Fruit fly (Drosophila melanogaster) whole organism, embryonic: ENCODE data around the gene CAHbeta.

Experiments
- Atf3 ChIP-seq: fragments of 200-800 bp; sonication (Bioruptor generic); optimal IDR thresholded peaks from 3 replicates; lab custom pipeline; 2016; ENCODE audit warnings: missing biosample characterization, missing genetic modification characterization
- Awh ChIP-seq: fragments of 200-800 bp; sonication (Bioruptor generic); IDR thresholded peaks from 2 replicates; pipeline ENCODE4, ENCODE4 v1.3.6; 2022; ENCODE audit warnings: missing biosample characterization, missing genetic modification characterization
- BEAF-32 ChIP-seq: fragments of 200-800 bp; sonication (Bioruptor generic); optimal IDR thresholded peaks from 3 replicates; lab custom pipeline; 2017; ENCODE audit warnings: missing biosample characterization, missing genetic modification characterization, mild to moderate bottlenecking, moderate library complexity, missing genetic modification reagents
- Bgb ChIP-seq: fragments of 200-800 bp; sonication (Bioruptor generic); IDR thresholded peaks from 2 replicates; pipeline ENCODE4 v1.3.6; 2022; ENCODE audit warnings: missing biosample characterization, missing genetic modification characterization; ENCODE audit not compliant: partially characterized antibody
- C15 ChIP-seq: fragments of 200-800 bp; sonication (Bioruptor generic); IDR thresholded peaks from 3 replicates; pipeline ENCODE4 v1.3.6; 2022; ENCODE audit warnings: missing biosample characterization, missing genetic modification characterization
- CG10209 ChIP-seq: fragments of 200-800 bp; sonication (Bioruptor generic); optimal IDR thresholded peaks from 3 replicates; lab custom pipeline; 2017; ENCODE audit warnings: missing biosample characterization, mild to moderate bottlenecking, missing genetic modification characterization, missing genetic modification reagents
- CG10274 ChIP-seq: fragments of 200-800 bp; sonication (Bioruptor generic); optimal IDR thresholded peaks from 3 replicates; lab custom pipeline; 2017; ENCODE audit warnings: missing biosample characterization, mild to moderate bottlenecking, missing genetic modification characterization
- CG10431 ChIP-seq: fragments of 200-800 bp; sonication (Bioruptor generic); optimal IDR thresholded peaks from 3 replicates; lab custom pipeline; 2018; ENCODE audit warnings: missing biosample characterization, mild to moderate bottlenecking, missing genetic modification characterization
- CG11560 ChIP-seq: fragments of 200-800 bp; sonication (Bioruptor generic); IDR thresholded peaks from 3 replicates; pipeline ENCODE4 v1.3.6; 2022; ENCODE audit warnings: missing biosample characterization, missing genetic modification characterization
- CG15011 ChIP-seq: fragments of 200-800 bp; sonication (Bioruptor generic); optimal IDR thresholded peaks from 3 replicates; lab custom pipeline; 2018; ENCODE audit warnings: missing biosample characterization, mild to moderate bottlenecking, missing genetic modification characterization
- CG32532 ChIP-seq: fragments of 200-800 bp; sonication (Bioruptor generic); IDR thresholded peaks from 2 replicates; pipeline ENCODE4 v1.3.6; 2022; ENCODE audit warnings: missing biosample characterization, missing genetic modification characterization
- CG32767 ChIP-seq: fragments of 200-800 bp; sonication (Bioruptor generic); IDR thresholded peaks from 2 replicates; pipeline ENCODE4 v1.3.6; 2022; ENCODE audit warnings: missing biosample characterization, missing genetic modification characterization
- CG33213 ChIP-seq: fragments of 200-800 bp; sonication (Bioruptor generic); optimal IDR thresholded peaks from 3 replicates; lab custom pipeline; 2016; ENCODE audit warnings: missing biosample characterization, missing genetic modification characterization
- CG4282 ChIP-seq: fragments of 200-800 bp; sonication (Bioruptor generic); optimal IDR thresholded peaks from 2 replicates; lab custom pipeline; 2016; ENCODE audit warnings: missing biosample characterization, missing genetic modification characterization
- CG4730 ChIP-seq: fragments of 200-800 bp; sonication (Bioruptor generic); IDR thresholded peaks from 2 replicates; pipeline ENCODE4 v1.3.6; 2022; ENCODE audit warnings: missing biosample characterization, missing genetic modification characterization
- CG6765 ChIP-seq: fragments of 200-800 bp; sonication (Bioruptor generic); optimal IDR thresholded peaks from 3 replicates; lab custom pipeline; 2017; ENCODE audit warnings: missing biosample characterization, mild to moderate bottlenecking, missing genetic modification characterization
- CG6791 ChIP-seq: fragments of 200-800 bp; sonication (Bioruptor generic); IDR thresholded peaks from 3 replicates; pipeline ENCODE4 v1.3.6; 2022; ENCODE audit warnings: missing biosample characterization, missing genetic modification characterization; ENCODE audit not compliant: partially characterized antibody
- CG6854 ChIP-seq: fragments of 200-800 bp; sonication (Bioruptor generic); optimal IDR thresholded peaks from 3 replicates; lab custom pipeline; 2017; ENCODE audit warnings: missing biosample characterization, mild to moderate bottlenecking, missing genetic modification characterization
- CG7928 ChIP-seq: fragments of 200-800 bp; sonication (Bioruptor generic); optimal IDR thresholded peaks from 2 replicates; lab custom pipeline; 2017; ENCODE audit warnings: missing biosample characterization, mild to moderate bottlenecking, missing genetic modification characterization
- CG9932 ChIP-seq: fragments of 200-800 bp; sonication (Bioruptor generic); IDR thresholded peaks from 2 replicates; pipeline ENCODE4 v1.3.6; 2022; ENCODE audit warnings: missing biosample characterization, missing genetic modification characterization
- D19B ChIP-seq: fragments of 200-800 bp; sonication (Bioruptor generic); optimal IDR thresholded peaks from 2 replicates; lab custom pipeline; 2017; ENCODE audit warnings: missing biosample characterization, mild to moderate bottlenecking, missing genetic modification characterization
- Dp ChIP-seq: fragments of 200-800 bp; sonication (Bioruptor generic); optimal IDR thresholded peaks from 2 replicates; lab custom pipeline; 2018; ENCODE audit warnings: missing biosample characterization, mild to moderate bottlenecking, missing genetic modification characterization, moderate library complexity
- Fer1 ChIP-seq: fragments of 200-800 bp; sonication (Bioruptor generic); optimal IDR thresholded peaks from 2 replicates; lab custom pipeline; 2017; ENCODE audit warnings: missing biosample characterization, mild to moderate bottlenecking, missing genetic modification characterization
- Hr3 ChIP-seq: fragments of 200-800 bp; sonication (Bioruptor generic); optimal IDR thresholded peaks from 3 replicates; lab custom pipeline; 2016; ENCODE audit warnings: missing biosample characterization, missing genetic modification characterization
- Jarid2 ChIP-seq: fragments of 200-800 bp; sonication (Bioruptor generic); optimal IDR thresholded peaks from 3 replicates; lab custom pipeline; 2017; ENCODE audit warnings: mild to moderate bottlenecking, missing biosample characterization, missing genetic modification reagents, missing genetic modification characterization
- Lhr ChIP-seq: fragments of 200-800 bp; sonication (Bioruptor generic); optimal IDR thresholded peaks from 3 replicates; lab custom pipeline; 2017; ENCODE audit warnings: mild to moderate bottlenecking, missing biosample characterization, missing genetic modification reagents, missing genetic modification characterization
- Lim3 ChIP-seq: fragments of 200-800 bp; sonication (Bioruptor generic); IDR thresholded peaks from 2 replicates; pipeline ENCODE4 v1.3.6; 2022; ENCODE audit warnings: missing biosample characterization, missing genetic modification characterization
- Lpt ChIP-seq: fragments of >200 bp; optimal IDR thresholded peaks from 2 replicates; lab custom pipeline; 2018; ENCODE audit warnings: missing biosample characterization, missing genetic modification characterization
- Mrtf ChIP-seq: fragments of 200-800 bp; sonication (Bioruptor generic); IDR thresholded peaks from 3 replicates; pipeline ENCODE4 v1.3.6; 2022; ENCODE audit warnings: missing biosample characterization, missing genetic modification characterization
- NC2α ChIP-seq: fragments of 200-800 bp; sonication (Bioruptor generic); optimal IDR thresholded peaks from 2 replicates; lab custom pipeline; 2016; ENCODE audit warnings: missing biosample characterization, missing genetic modification characterization
- Neu2 ChIP-seq: fragments of 200-800 bp; sonication (Bioruptor generic); optimal IDR thresholded peaks from 3 replicates; lab custom pipeline; 2016; ENCODE audit warnings: missing biosample characterization, missing genetic modification characterization, borderline replicate concordance
- Oaz ChIP-seq: fragments of 200-800 bp; sonication (Bioruptor generic); IDR thresholded peaks from 2 replicates; pipeline ENCODE4 v1.3.6; 2022; ENCODE audit warnings: missing biosample characterization, missing genetic modification characterization
- Oli ChIP-seq: fragments of 200-800 bp; sonication (Bioruptor generic); optimal IDR thresholded peaks from 2 replicates; lab custom pipeline; 2018; ENCODE audit warnings: missing biosample characterization, mild to moderate bottlenecking, missing genetic modification characterization, moderate library complexity
- chif ChIP-seq, 2 experiments: fragments of 200-800 bp; sonication (Bioruptor generic); optimal IDR thresholded peaks; 3 replicates each; lab custom pipeline; 2016; ENCODE audit warnings: missing biosample characterization in 2 of 2, missing genetic modification characterization in 2 of 2
- fd102C ChIP-seq: fragments of 200-800 bp; sonication (Bioruptor generic); optimal IDR thresholded peaks from 2 replicates; lab custom pipeline; 2018; ENCODE audit warnings: missing biosample characterization, mild to moderate bottlenecking, missing genetic modification characterization, moderate library complexity
- fru ChIP-seq: fragments of >200 bp; optimal IDR thresholded peaks from 2 replicates; lab custom pipeline; 2017
- gce ChIP-seq: fragments of 200-800 bp; sonication (Bioruptor generic); IDR thresholded peaks from 3 replicates; pipeline ENCODE4 v1.3.6; 2022; ENCODE audit warnings: missing biosample characterization, missing genetic modification characterization
- hb ChIP-seq: fragments of 200-800 bp; sonication (Bioruptor generic); IDR thresholded peaks from 3 replicates; pipeline ENCODE4 v1.3.6; 2022; ENCODE audit warnings: missing biosample characterization, missing genetic modification characterization; ENCODE audit not compliant: partially characterized antibody
- hbn ChIP-seq: fragments of 200-800 bp; sonication (Bioruptor generic); IDR thresholded peaks from 2 replicates; pipeline ENCODE4 v1.3.6; 2022; ENCODE audit warnings: missing biosample characterization, missing genetic modification characterization; ENCODE audit not compliant: partially characterized antibody
- insv ChIP-seq, 2 experiments: fragments of 200-800 bp; sonication (Bioruptor generic); optimal IDR thresholded peaks; 3 replicates each; lab custom pipeline; 2016 to 2018; ENCODE audit warnings: missing biosample characterization in 2 of 2, missing genetic modification characterization in 2 of 2
- jing ChIP-seq: fragments of 200-800 bp; sonication (Bioruptor generic); optimal IDR thresholded peaks from 2 replicates; lab custom pipeline; 2018; ENCODE audit warnings: missing biosample characterization, mild to moderate bottlenecking, missing genetic modification characterization
- ken ChIP-seq: fragments of 200-800 bp; sonication (Bioruptor generic); IDR thresholded peaks from 3 replicates; pipeline ENCODE4 v1.3.6; 2022; ENCODE audit warnings: missing biosample characterization, missing genetic modification characterization
- lmd ChIP-seq: fragments of 200-800 bp; sonication (Bioruptor generic); IDR thresholded peaks from 2 replicates; pipeline ENCODE4 v1.3.6; 2022; ENCODE audit warnings: missing biosample characterization, missing genetic modification characterization
- lola ChIP-seq, 3 experiments: fragments of >200 bp in 2 of 3; fragments of 200-800 bp in 1 of 3; sonication (Bioruptor generic) in 1 of 3; optimal IDR thresholded peaks; 2 replicates each; lab custom pipeline; 2017 to 2019; ENCODE audit warnings: missing biosample characterization in 3 of 3, missing genetic modification characterization in 3 of 3, mild to moderate bottlenecking in 1 of 3, moderate library complexity in 1 of 3
- rib ChIP-seq: fragments of 200-800 bp; sonication (Bioruptor generic); IDR thresholded peaks from 2 replicates; pipeline ENCODE4 v1.3.6; 2022; ENCODE audit warnings: missing biosample characterization, missing genetic modification characterization
- ro ChIP-seq: fragments of 200-800 bp; sonication (Bioruptor generic); IDR thresholded peaks from 2 replicates; pipeline ENCODE4 v1.3.6; 2022; ENCODE audit warnings: missing biosample characterization, missing genetic modification characterization
- scrt ChIP-seq: fragments of 200-800 bp; sonication (Bioruptor generic); optimal IDR thresholded peaks from 2 replicates; lab custom pipeline; 2018; ENCODE audit warnings: missing biosample characterization, mild to moderate bottlenecking, missing genetic modification characterization, moderate library complexity
- sens ChIP-seq: fragments of 200-800 bp; sonication (Bioruptor generic); peaks from one replicate; lab custom pipeline; 2016; ENCODE audit warnings: missing biosample characterization, missing genetic modification characterization
- sqz ChIP-seq: fragments of 200-800 bp; sonication (Bioruptor generic); optimal IDR thresholded peaks from 3 replicates; lab custom pipeline; 2018; ENCODE audit warnings: missing biosample characterization, mild to moderate bottlenecking, missing genetic modification characterization
- tll ChIP-seq, 2 experiments: fragments of 200-800 bp in 1 of 2; fragments of >200 bp in 1 of 2; sonication (Bioruptor generic) in 1 of 2; optimal IDR thresholded peaks; 2 replicates each; lab custom pipeline; 2017 to 2019; ENCODE audit warnings: missing biosample characterization in 2 of 2, missing genetic modification characterization in 2 of 2, mild to moderate bottlenecking in 1 of 2, moderate library complexity in 1 of 2
- trem ChIP-seq: fragments of 200-800 bp; optimal IDR thresholded peaks from 3 replicates; lab custom pipeline; 2019; ENCODE audit warnings: missing biosample characterization, mild to moderate bottlenecking, missing genetic modification characterization, moderate library complexity
- unc-4 ChIP-seq: fragments of 200-800 bp; sonication (Bioruptor generic); IDR thresholded peaks from 2 replicates; pipeline ENCODE4 v1.3.6; 2022; ENCODE audit warnings: missing biosample characterization, missing genetic modification characterization; ENCODE audit not compliant: partially characterized antibody

CAHbeta gene

dm6 chr3R:8980776-8981165 is at the start of gene CAHbeta (continued):
- TF ChIP-seq CG32767 (GFP tag; lab: Robert Waterston, UW): no peak
- TF ChIP-seq CG10431 (GFP tag; lab: Kevin White, UChicago): no peak
- TF ChIP-seq fru (lab: Kevin White, UChicago): no peak
- no peak for TF ChIP-seq ken (GFP tag; lab: Robert Waterston, UW)
- TF ChIP-seq CG9932 (GFP tag; lab: Robert Waterston, UW): no peak
- no peak for TF ChIP-seq chif (GFP tag; optimal IDR thresholded peaks at IDR 0.05; lab: Kevin White, UChicago)
- no peak for TF ChIP-seq CG6854
- TF ChIP-seq Fer1 (GFP tag; lab: Kevin White, UChicago): no peak
- no peak for TF ChIP-seq Neu2 (GFP tag; lab: Kevin White, UChicago)
- TF ChIP-seq Lpt: no peak
- TF ChIP-seq sqz: peak; percentile 63
- no peak for TF ChIP-seq Lhr
- TF ChIP-seq NC2α: no peak
- no peak for TF ChIP-seq hbn (GFP tag; lab: Robert Waterston, UW)
- TF ChIP-seq CG10209 (GFP tag; lab: Kevin White, UChicago): no peak
- TF ChIP-seq D19B: no peak
- no peak for TF ChIP-seq Oaz
- no peak for TF ChIP-seq insv (GFP tag; optimal IDR thresholded peaks at IDR 0.05; lab: Kevin White, UChicago)
- no peak for TF ChIP-seq CG7928
- 0 out of 2 replicates have a peak, but pooled peaks have one; percentile 35 for TF ChIP-seq rib
- TF ChIP-seq Mrtf (GFP tag; lab: Robert Waterston, UW): no peak
- no peak for TF ChIP-seq Atf3 (GFP tag; lab: Kevin White, UChicago)
- TF ChIP-seq CG4282: no peak
- peak; percentile 34 for TF ChIP-seq Jarid2 (GFP tag; lab: Kevin White, UChicago)
- TF ChIP-seq Oli (tag; lab: Kevin White, UChicago): no peak
- TF ChIP-seq CG32532: peak; percentile 36; the same call in 1 of the 2 replicates
- no peak for TF ChIP-seq Hr3 (GFP tag; lab: Kevin White, UChicago)
- TF ChIP-seq CG11560 (tag; lab: Robert Waterston, UW): no peak
- TF ChIP-seq BEAF-32: no peak
- no peak for TF ChIP-seq Lim3 (GFP tag; lab: Robert Waterston, UW)
- no peak for TF ChIP-seq fd102C (GFP tag; lab: Kevin White, UChicago)
- no peak for TF ChIP-seq trem (tag; lab: Kevin White, UChicago)
- TF ChIP-seq CG4730 (GFP tag; lab: Robert Waterston, UW): no peak
- no peak for TF ChIP-seq Dp (GFP tag; lab: Kevin White, UChicago)
- no peak for TF ChIP-seq jing (GFP tag; lab: Kevin White, UChicago)
- no peak for TF ChIP-seq tll (GFP tag; optimal IDR thresholded peaks at IDR 0.05; lab: Kevin White, UChicago)
- no peak for TF ChIP-seq lmd (GFP tag; lab: Robert Waterston, UW)
- TF ChIP-seq CG15011 (GFP tag; lab: Kevin White, UChicago): no peak
- peak; percentile 84 for TF ChIP-seq scrt
- no peak for TF ChIP-seq C15 (GFP tag; lab: Robert Waterston, UW)
- TF ChIP-seq lola (GFP tag; optimal IDR thresholded peaks at IDR 0.05; lab: Kevin White, UChicago): no peak
- TF ChIP-seq ro: no peak
- TF ChIP-seq sens (GFP tag; lab: Kevin White, UChicago): no peak
- TF ChIP-seq CG33213 (GFP tag; lab: Kevin White, UChicago): no peak
- no peak for TF ChIP-seq CG6765 (GFP tag; lab: Kevin White, UChicago)
- TF ChIP-seq Awh (GFP tag; lab: Robert Waterston, UW): no peak
- TF ChIP-seq unc-4 (GFP tag; lab: Robert Waterston, UW): 0 out of 2 replicates have a peak, but pooled peaks have one; percentile 7
- TF ChIP-seq gce (GFP tag; lab: Robert Waterston, UW): no peak
- TF ChIP-seq CG10274 (GFP tag; lab: Kevin White, UChicago): no peak
- no peak for TF ChIP-seq hb (GFP tag; lab: Robert Waterston, UW)
- TF ChIP-seq CG6791: no peak
- TF ChIP-seq Bgb (GFP tag; lab: Robert Waterston, UW): no peak
